Fruit fly (Drosophila melanogaster) whole organism, embryonic: ENCODE results near the gene CHES-1-like.

Experiments
- Ada2b ChIP-seq: fragments of 200-800 bp; sonication (Bioruptor generic); IDR thresholded peaks from 2 replicates; pipeline ENCODE4 v1.3.6; 2022; ENCODE audit warnings: missing biosample characterization, missing genetic modification characterization
- BEAF-32 ChIP-seq: fragments of 200-800 bp; sonication (Bioruptor generic); optimal IDR thresholded peaks from 3 replicates; lab custom pipeline; 2017; ENCODE audit warnings: missing biosample characterization, missing genetic modification characterization, mild to moderate bottlenecking, moderate library complexity, missing genetic modification reagents
- Bteb2 ChIP-seq: fragments of 200-800 bp; sonication (Bioruptor generic); optimal IDR thresholded peaks from 2 replicates; lab custom pipeline; 2016; ENCODE audit warnings: missing biosample characterization, missing genetic modification characterization
- CG10462 ChIP-seq: fragments of 200-800 bp; sonication (Bioruptor generic); optimal IDR thresholded peaks from 2 replicates; lab custom pipeline; 2016; ENCODE audit warnings: missing biosample characterization, missing genetic modification characterization
- CG11504 ChIP-seq: fragments of 200-800 bp; sonication (Bioruptor generic); optimal IDR thresholded peaks from 3 replicates; lab custom pipeline; 2019; ENCODE audit warnings: missing biosample characterization, mild to moderate bottlenecking, missing genetic modification characterization, moderate library complexity
- CG12155 ChIP-seq: fragments of 200-800 bp; sonication (Bioruptor generic); optimal IDR thresholded peaks from 3 replicates; lab custom pipeline; 2016; ENCODE audit warnings: missing biosample characterization, missing genetic modification characterization
- CG13424 ChIP-seq: fragments of 200-800 bp; sonication (Bioruptor generic); optimal IDR thresholded peaks from 2 replicates; lab custom pipeline; 2019; ENCODE audit warnings: missing biosample characterization, mild to moderate bottlenecking, missing genetic modification characterization, moderate library complexity
- CG14860 ChIP-seq: fragments of 200-800 bp; sonication (Bioruptor generic); IDR thresholded peaks from 3 replicates; pipeline ENCODE4 v1.3.6; 2022; ENCODE audit warnings: missing biosample characterization, missing genetic modification characterization; ENCODE audit not compliant: partially characterized antibody
- CG1529 ChIP-seq: fragments of 200-800 bp; sonication (Bioruptor generic); optimal IDR thresholded peaks from 3 replicates; lab custom pipeline; 2018; ENCODE audit warnings: missing biosample characterization, missing genetic modification characterization
- CG2116 ChIP-seq: fragments of 200-800 bp; sonication (Bioruptor generic); optimal IDR thresholded peaks from 3 replicates; lab custom pipeline; 2018; ENCODE audit warnings: missing biosample characterization, mild to moderate bottlenecking, missing genetic modification characterization
- CG2202 ChIP-seq: fragments of 200-800 bp; sonication (Bioruptor generic); optimal IDR thresholded peaks from 2 replicates; lab custom pipeline; 2018; ENCODE audit warnings: missing biosample characterization, mild to moderate bottlenecking, missing genetic modification characterization
- CG30020 ChIP-seq: fragments of 200-800 bp; optimal IDR thresholded peaks from 2 replicates; lab custom pipeline; 2019; ENCODE audit warnings: missing biosample characterization, mild to moderate bottlenecking, missing genetic modification characterization, moderate library complexity
- CG31224 ChIP-seq: fragments of 200-800 bp; sonication (Bioruptor generic); IDR thresholded peaks from 2 replicates; pipeline ENCODE4 v1.3.6; 2022; ENCODE audit warnings: missing biosample characterization, missing genetic modification characterization
- CG31441 ChIP-seq: fragments of 200-800 bp; sonication (Bioruptor generic); IDR thresholded peaks from 2 replicates; pipeline ENCODE4 v1.3.6; 2022; ENCODE audit warnings: missing biosample characterization, missing genetic modification characterization
- CG32767 ChIP-seq: fragments of 200-800 bp; sonication (Bioruptor generic); IDR thresholded peaks from 2 replicates; pipeline ENCODE4 v1.3.6; 2022; ENCODE audit warnings: missing biosample characterization, missing genetic modification characterization
- CG3281 ChIP-seq: fragments of 200-800 bp; sonication (Bioruptor generic); optimal IDR thresholded peaks from 3 replicates; lab custom pipeline; 2017; ENCODE audit warnings: missing biosample characterization, mild to moderate bottlenecking, missing genetic modification characterization
- CG4282 ChIP-seq: fragments of 200-800 bp; sonication (Bioruptor generic); optimal IDR thresholded peaks from 2 replicates; lab custom pipeline; 2016; ENCODE audit warnings: missing biosample characterization, missing genetic modification characterization
- CG43689 ChIP-seq: fragments of 200-800 bp; sonication (Bioruptor generic); IDR thresholded peaks from 2 replicates; pipeline ENCODE4 v1.3.6; 2022; ENCODE audit warnings: missing biosample characterization, missing genetic modification characterization
- CG6683 ChIP-seq: fragments of 200-800 bp; sonication (Bioruptor generic); optimal IDR thresholded peaks from 2 replicates; lab custom pipeline; 2017; ENCODE audit warnings: missing biosample characterization, mild to moderate bottlenecking, missing genetic modification characterization, missing genetic modification reagents
- CG8281 ChIP-seq: fragments of 200-800 bp; sonication (Bioruptor generic); optimal IDR thresholded peaks from 2 replicates; lab custom pipeline; 2018; ENCODE audit warnings: missing biosample characterization, mild to moderate bottlenecking, missing genetic modification characterization, moderate library complexity
- CG9609 ChIP-seq: fragments of 200-800 bp; sonication (Bioruptor generic); optimal IDR thresholded peaks from 3 replicates; lab custom pipeline; 2016; ENCODE audit warnings: missing biosample characterization, missing genetic modification characterization
- Dip2 ChIP-seq: fragments of 200-800 bp; sonication (Bioruptor generic); IDR thresholded peaks from 2 replicates; pipeline ENCODE4 v1.3.6; 2022; ENCODE audit warnings: missing biosample characterization, missing genetic modification characterization
- Doc2 ChIP-seq: fragments of 200-800 bp; sonication (Bioruptor generic); IDR thresholded peaks from 2 replicates; pipeline ENCODE4 v1.3.6; 2022; ENCODE audit warnings: missing biosample characterization, missing genetic modification characterization
- Drgx ChIP-seq: fragments of 200-800 bp; sonication (Bioruptor generic); IDR thresholded peaks from 2 replicates; pipeline ENCODE4 v1.3.6; 2022; ENCODE audit warnings: missing biosample characterization, missing genetic modification characterization
- Ets65A ChIP-seq: fragments of 200-800 bp; sonication (Bioruptor generic); peaks from one replicate; lab custom pipeline; 2016; ENCODE audit warnings: missing biosample characterization, missing genetic modification characterization
- Hey ChIP-seq: fragments of 200-800 bp; sonication (Bioruptor generic); optimal IDR thresholded peaks from 3 replicates; lab custom pipeline; 2018; ENCODE audit warnings: missing biosample characterization, mild to moderate bottlenecking, missing genetic modification characterization
- Hr39 ChIP-seq: fragments of >200 bp; optimal IDR thresholded peaks from 2 replicates; lab custom pipeline; 2017
- MBD-R2 ChIP-seq: fragments of 200-800 bp; sonication (Bioruptor generic); IDR thresholded peaks from 2 replicates; pipeline ENCODE4 v1.3.6; 2022; ENCODE audit warnings: missing biosample characterization, missing genetic modification characterization
- Med ChIP-seq: fragments of 200-800 bp; sonication (Bioruptor generic); peaks from one replicate; lab custom pipeline; 2016; ENCODE audit warnings: missing biosample characterization, missing genetic modification characterization, mild to moderate bottlenecking, inconsistent platforms, moderate library complexity
- Mes4 ChIP-seq: fragments of 200-800 bp; sonication (Bioruptor generic); optimal IDR thresholded peaks from 2 replicates; lab custom pipeline; 2016; ENCODE audit warnings: missing biosample characterization, missing genetic modification characterization
- NFAT ChIP-seq: fragments of 200-800 bp; sonication (Bioruptor generic); IDR thresholded peaks from 2 replicates; pipeline ENCODE4 v1.3.6; 2022; ENCODE audit warnings: missing biosample characterization, missing genetic modification characterization
- Ptx1 ChIP-seq: fragments of 200-800 bp; sonication (Bioruptor generic); IDR thresholded peaks from 2 replicates; pipeline ENCODE4 v1.3.6; 2022; ENCODE audit warnings: missing biosample characterization, missing genetic modification characterization
- Rx ChIP-seq: fragments of 200-800 bp; sonication (Bioruptor generic); IDR thresholded peaks from 2 replicates; pipeline ENCODE4 v1.3.6; 2022; ENCODE audit warnings: missing biosample characterization, missing genetic modification characterization
- ap ChIP-seq: fragments of 200-800 bp; sonication (Bioruptor generic); IDR thresholded peaks from 2 replicates; pipeline ENCODE4 v1.3.6; 2022; ENCODE audit warnings: missing biosample characterization, missing genetic modification characterization
- bab2 ChIP-seq: fragments of 200-800 bp; sonication (Bioruptor generic); optimal IDR thresholded peaks from 2 replicates; lab custom pipeline; 2016; ENCODE audit warnings: missing biosample characterization, missing genetic modification characterization
- cad ChIP-seq: fragments of >200 bp; optimal IDR thresholded peaks from 2 replicates; lab custom pipeline; 2017; ENCODE audit warnings: missing biosample characterization, missing genetic modification characterization
- chinmo ChIP-seq: fragments of 200-800 bp; sonication (Bioruptor generic); IDR thresholded peaks from 4 replicates; pipeline ENCODE4 v1.3.6; 2022; ENCODE audit warnings: missing biosample characterization, missing genetic modification characterization; ENCODE audit not compliant: partially characterized antibody
- ci ChIP-seq: fragments of 200-800 bp; sonication (Bioruptor generic); IDR thresholded peaks from 3 replicates; pipeline ENCODE4 v1.3.6; 2022; ENCODE audit warnings: missing biosample characterization, missing genetic modification characterization
- dati ChIP-seq: fragments of 200-800 bp; sonication (Bioruptor generic); IDR thresholded peaks from 2 replicates; pipeline ENCODE4 v1.3.6; 2022; ENCODE audit warnings: missing biosample characterization, missing genetic modification characterization
- dimm ChIP-seq: fragments of 200-800 bp; sonication (Bioruptor generic); IDR thresholded peaks from 2 replicates; pipeline ENCODE4 v1.3.6; 2022; ENCODE audit warnings: missing biosample characterization, missing genetic modification characterization
- dysf ChIP-seq: fragments of 200-800 bp; sonication (Bioruptor generic); IDR thresholded peaks from 3 replicates; pipeline ENCODE4 v1.3.6; 2022; ENCODE audit warnings: missing biosample characterization, missing genetic modification characterization
- esg ChIP-seq: fragments of 200-800 bp; sonication (Bioruptor generic); conservative IDR thresholded peaks from 2 replicates; pipeline ENCODE4 v1.3.6; 2022; ENCODE audit warnings: missing biosample characterization, missing genetic modification characterization
- eve ChIP-seq, 2 experiments: fragments of >200 bp; optimal IDR thresholded peaks; 2 replicates each; lab custom pipeline; 2017; ENCODE audit warnings: missing biosample characterization in 2 of 2, missing genetic modification characterization in 2 of 2
- lov ChIP-seq, 2 experiments: fragments of 200-800 bp in 1 of 2; fragments of >200 bp in 1 of 2; sonication (Bioruptor generic) in 1 of 2; IDR thresholded peaks in 1 of 2; optimal IDR thresholded peaks in 1 of 2; 2 replicates in 1 of 2; 3 replicates in 1 of 2; pipeline versions ENCODE4 v1.3.6 to Lab custom; 2017 to 2022; ENCODE audit warnings: missing biosample characterization in 1 of 2, missing genetic modification characterization in 1 of 2
- nerfin-1 ChIP-seq: fragments of 200-800 bp; sonication (Bioruptor generic); optimal IDR thresholded peaks from 3 replicates; lab custom pipeline; 2019; ENCODE audit warnings: missing biosample characterization, mild to moderate bottlenecking, missing genetic modification characterization, moderate library complexity
- onecut ChIP-seq: fragments of 200-800 bp; sonication (Bioruptor generic); IDR thresholded peaks from 2 replicates; pipeline ENCODE4 v1.3.6; 2022; ENCODE audit warnings: missing biosample characterization, missing genetic modification characterization
- schlank ChIP-seq: fragments of 200-800 bp; sonication (Bioruptor generic); optimal IDR thresholded peaks from 2 replicates; lab custom pipeline; 2018; ENCODE audit warnings: missing biosample characterization, mild to moderate bottlenecking, missing genetic modification characterization
- sim ChIP-seq: fragments of 200-800 bp; sonication (Bioruptor generic); IDR thresholded peaks from 2 replicates; pipeline ENCODE4 v1.3.6; 2022; ENCODE audit warnings: missing biosample characterization, missing genetic modification characterization
- tap ChIP-seq: fragments of 200-800 bp; optimal IDR thresholded peaks from 3 replicates; lab custom pipeline; 2019; ENCODE audit warnings: missing biosample characterization, mild to moderate bottlenecking, missing genetic modification characterization, moderate library complexity
- twi ChIP-seq: fragments of 200-800 bp; optimal IDR thresholded peaks from 2 replicates; lab custom pipeline; 2019; ENCODE audit warnings: missing biosample characterization, mild to moderate bottlenecking, missing genetic modification characterization, moderate library complexity
- tx ChIP-seq: fragments of 200-800 bp; sonication (Bioruptor generic); optimal IDR thresholded peaks from 2 replicates; lab custom pipeline; 2016; ENCODE audit warnings: missing biosample characterization, missing genetic modification characterization
- wdn ChIP-seq: fragments of 200-800 bp; sonication (Bioruptor generic); IDR thresholded peaks from 2 replicates; pipeline ENCODE4 v1.3.6; 2022; ENCODE audit warnings: missing biosample characterization, missing genetic modification characterization

CHES-1-like gene

dm6 chrX:7666613-7667202, 42.5 kb downstream of the CHES-1-like start (continued):
- TF ChIP-seq bab2 (GFP tag; lab: Kevin White, UChicago) (no peak), dimm (GFP tag; lab: Robert Waterston, UW) (no peak), CG13424 (tag; lab: Kevin White, UChicago) (peak; percentile 28), chinmo (no peak), Ada2b (GFP tag; lab: Robert Waterston, UW) (peak; percentile 33; the same call in 1 of the 2 replicates), Drgx (no peak; the same call in 1 of the 2 replicates), CG43689 (no peak), dysf (GFP tag; lab: Robert Waterston, UW) (peak; percentile 63; the same call in 2 of the 3 replicates), CG31224 (GFP tag; lab: Robert Waterston, UW) (no peak), ci (GFP tag; lab: Robert Waterston, UW) (no peak), CG9609 (no peak), Dip2 (no peak), eve (GFP tag; optimal IDR thresholded peaks at IDR 0.05; lab: Kevin White, UChicago) (no peak), CG32767 (no peak), NFAT (GFP tag; lab: Robert Waterston, UW) (peak; percentile 28; the same call in 1 of the 2 replicates), esg (GFP tag; lab: Robert Waterston, UW) (0 out of 2 replicates have a peak, but pooled peaks have one; percentile 16), Rx (0 out of 2 replicates have a peak, but pooled peaks have one; percentile 31), MBD-R2 (GFP tag; lab: Robert Waterston, UW) (peak; percentile 15; the same call in 1 of the 2 replicates), Hey (tag; lab: Kevin White, UChicago) (no peak), wdn (GFP tag; lab: Robert Waterston, UW) (no peak), Mes4 (GFP tag; lab: Kevin White, UChicago) (no peak), Med (GFP tag; lab: Kevin White, UChicago) (peak; percentile 89), CG6683 (GFP tag; lab: Kevin White, UChicago) (no peak), ap (GFP tag; lab: Robert Waterston, UW) (no peak), lov (optimal IDR thresholded peaks at IDR 0.05; lab: Kevin White, UChicago) (no peak), lov (GFP tag; IDR thresholded peaks at IDR 0.05; lab: Robert Waterston, UW) (no peak), Bteb2 (GFP tag; lab: Kevin White, UChicago) (no peak), nerfin-1 (tag; lab: Kevin White, UChicago) (no peak), CG3281 (peak; percentile 22), onecut (no peak), CG30020 (tag; lab: Kevin White, UChicago) (no peak), CG12155 (GFP tag; lab: Kevin White, UChicago) (peak; percentile 2), CG2202 (no peak), CG2116 (GFP tag; lab: Kevin White, UChicago) (no peak), dati (GFP tag; lab: Robert Waterston, UW) (no peak), tap (no peak), cad (no peak), twi (tag; lab: Kevin White, UChicago) (no peak), Doc2 (no peak), CG14860 (GFP tag; lab: Robert Waterston, UW) (no peak), BEAF-32 (peak; percentile 33), CG8281 (tag; lab: Kevin White, UChicago) (no peak), tx (GFP tag; lab: Kevin White, UChicago) (no peak), CG31441 (GFP tag; lab: Robert Waterston, UW) (0 out of 2 replicates have a peak, but pooled peaks have one; percentile 16), schlank (no peak), sim (GFP tag; lab: Robert Waterston, UW) (no peak), CG1529 (GFP tag; lab: Kevin White, UChicago) (no peak), CG10462 (GFP tag; lab: Kevin White, UChicago) (no peak), CG11504 (tag; lab: Kevin White, UChicago) (peak; percentile 24), Hr39 (no peak), Ptx1 (peak; percentile 44), Ets65A (GFP tag; lab: Kevin White, UChicago) (peak; percentile 83), CG4282 (GFP tag; lab: Kevin White, UChicago) (no peak)
